Worm (Caenorhabditis elegans) whole organism, midembryonic: ENCODE results near the gene yju-2.

Experiments
- T22C8.4 ChIP-seq: fragments of 200-800 bp; sonication (Bioruptor generic); IDR thresholded peaks from 2 replicates; pipeline ENCODE4 v1.3.6; 2022; ENCODE audit warnings: missing genetic modification characterization, missing compliant biosample characterization
- cog-1 ChIP-seq: sonication (generic microtip); optimal IDR thresholded peaks from 2 replicates; lab custom pipeline; 2016; ENCODE audit warnings: missing genetic modification characterization, missing compliant biosample characterization
- flt-1 ChIP-seq: fragments of 200-800 bp; sonication (Bioruptor generic); IDR thresholded peaks from 2 replicates; pipeline ENCODE4 v1.3.6; 2022; ENCODE audit warnings: missing genetic modification characterization, missing compliant biosample characterization
- klf-2 ChIP-seq: fragments of 200-800 bp; sonication (Bioruptor generic); conservative IDR thresholded peaks from 2 replicates; pipeline ENCODE4 v1.3.6; 2022; ENCODE audit warnings: missing genetic modification reagents, missing genetic modification characterization, missing compliant biosample characterization
- med-1 ChIP-seq: sonication (generic microtip); optimal IDR thresholded peaks from 2 replicates; lab custom pipeline; 2017; ENCODE audit warnings: missing genetic modification characterization, mild to moderate bottlenecking, missing compliant biosample characterization, antibody characterized with exemption, missing genetic modification reagents; ENCODE audit not compliant: insufficient read depth
- ref-1 ChIP-seq: fragments of 200-800 bp; sonication (Bioruptor generic); conservative IDR thresholded peaks from 2 replicates; pipeline ENCODE4 v1.3.6; 2022; ENCODE audit warnings: missing genetic modification reagents, missing genetic modification characterization, missing compliant biosample characterization
- tab-1 ChIP-seq: fragments of 200-800 bp; sonication (Bioruptor generic); IDR thresholded peaks from 2 replicates; pipeline ENCODE4 v1.3.6; 2022; ENCODE audit warnings: missing genetic modification characterization, missing compliant biosample characterization
- ztf-23 ChIP-seq: fragments of 200-800 bp; sonication (Bioruptor generic); IDR thresholded peaks from 2 replicates; pipeline ENCODE4 v1.3.6; 2022; ENCODE audit warnings: missing genetic modification reagents, missing genetic modification characterization, missing compliant biosample characterization
- ztf-29 ChIP-seq: fragments of 200-800 bp; sonication (Bioruptor generic); IDR thresholded peaks from 2 replicates; pipeline ENCODE4 v1.3.6; 2022; ENCODE audit warnings: missing genetic modification reagents, missing genetic modification characterization, missing compliant biosample characterization

yju-2 gene

ce11 chrIII:7188300-7189052 lies 4.3 kb downstream of the yju-2 start, which contains the start of the genes F37C12.21 and F37C12.10:
Gene F37C12.21 (plus strand): TSS chrIII:7188357.
Gene F37C12.10 (minus strand): TSS chrIII:7188384.
- TF ChIP-seq ztf-23 (GFP tag; lab: Robert Waterston, UW) (no peak), ref-1 (no peak), med-1 (no peak), cog-1 (tag; lab: Kevin White, UChicago) (no peak), ztf-29 (GFP tag; lab: Robert Waterston, UW) (no peak), klf-2 (GFP tag; lab: Robert Waterston, UW) (no peak), flt-1 (no peak), tab-1 (no peak), T22C8.4 (no peak)

ce11 chrIII:7189581-7190128 lies 5.5 kb downstream of the yju-2 start, which contains the start of gene rps-21:
Gene rps-21 (minus strand): TSS chrIII:7189631.
- TF ChIP-seq flt-1, result 0 out of 2 replicates have a peak, but pooled peaks have one; percentile 4
- no peak for TF ChIP-seq med-1
- TF ChIP-seq ztf-29 (GFP tag; lab: Robert Waterston, UW), result no peak
- peak; percentile 34 for TF ChIP-seq cog-1 (tag; lab: Kevin White, UChicago)
- TF ChIP-seq ztf-23 (GFP tag; lab: Robert Waterston, UW), result peak; percentile 55; the same call in 1 of the 2 replicates

- no peak for TF ChIP-seq klf-2 (GFP tag; lab: Robert Waterston, UW)
- TF ChIP-seq T22C8.4, result no peak
- TF ChIP-seq ref-1, result no peak
- TF ChIP-seq cog-1 (tag; lab: Kevin White, UChicago), result no peak
- no peak for TF ChIP-seq med-1
- TF ChIP-seq ztf-29 (GFP tag; lab: Robert Waterston, UW), result no peak
- TF ChIP-seq tab-1, result no peak
- TF ChIP-seq flt-1, result no peak
- TF ChIP-seq ztf-23 (GFP tag; lab: Robert Waterston, UW), result no peak
Measured at ce11 chrIII:7192942-7193665, 9.0 kb downstream of the yju-2 start, which contains the start of gene mec-14. Gene mec-14 (minus strand): TSS chrIII:7192992.

- TF ChIP-seq ref-1 (no peak), tab-1 (no peak), flt-1 (no peak), ztf-29 (GFP tag; lab: Robert Waterston, UW) (no peak), cog-1 (tag; lab: Kevin White, UChicago) (no peak), ztf-23 (GFP tag; lab: Robert Waterston, UW) (no peak), med-1 (no peak), klf-2 (GFP tag; lab: Robert Waterston, UW) (no peak), T22C8.4 (no peak)
Measured at ce11 chrIII:7195325-7195724, 11.2 kb downstream of the yju-2 start, which contains the start of gene F37C12.18. Gene F37C12.18 (minus strand): TSS chrIII:7195425.

ce11 chrIII:7197973-7198372 lies 13.8 kb downstream of the yju-2 start, which contains the start of gene exos-9:
Gene exos-9 (minus strand): TSS chrIII:7198073.
- no peak for TF ChIP-seq ref-1
- TF ChIP-seq flt-1, result no peak
- no peak for TF ChIP-seq ztf-29 (GFP tag; lab: Robert Waterston, UW)
- TF ChIP-seq tab-1, result no peak
- TF ChIP-seq ztf-23 (GFP tag; lab: Robert Waterston, UW), result no peak
- TF ChIP-seq klf-2 (GFP tag; lab: Robert Waterston, UW), result no peak
- no peak for TF ChIP-seq med-1
- TF ChIP-seq T22C8.4, result no peak
- no peak for TF ChIP-seq cog-1 (tag; lab: Kevin White, UChicago)

- TF ChIP-seq flt-1, result peak; percentile 84
- TF ChIP-seq med-1, result no peak
- no peak for TF ChIP-seq ref-1
- peak; percentile 74 for TF ChIP-seq ztf-23 (GFP tag; lab: Robert Waterston, UW)
- no peak for TF ChIP-seq tab-1
- no peak; the same call in 1 of the 2 replicates for TF ChIP-seq T22C8.4
- TF ChIP-seq ztf-29 (GFP tag; lab: Robert Waterston, UW), result no peak
- TF ChIP-seq klf-2 (GFP tag; lab: Robert Waterston, UW), result peak; percentile 71; the same call in 1 of the 2 replicates
- peak; percentile 52 for TF ChIP-seq cog-1 (tag; lab: Kevin White, UChicago)
Measured at ce11 chrIII:7198838-7199237, 14.7 kb downstream of the yju-2 start, which contains the start of gene pfd-5. Gene pfd-5 (minus strand): TSS chrIII:7198884.

ce11 chrIII:7199467-7199866 lies 15.3 kb downstream of the yju-2 start:
- TF ChIP-seq klf-2 (GFP tag; lab: Robert Waterston, UW) (no peak), ztf-23 (GFP tag; lab: Robert Waterston, UW) (no peak), cog-1 (tag; lab: Kevin White, UChicago) (no peak), ref-1 (no peak), T22C8.4 (no peak), flt-1 (no peak), med-1 (no peak), tab-1 (no peak), ztf-29 (GFP tag; lab: Robert Waterston, UW) (no peak)

- no peak for TF ChIP-seq cog-1 (tag; lab: Kevin White, UChicago)
- peak; percentile 31; the same call in 1 of the 2 replicates for TF ChIP-seq ztf-29 (GFP tag; lab: Robert Waterston, UW)
Measured at ce11 chrIII:7201378-7202256, 17.5 kb downstream of the yju-2 start, which contains the start of gene dpy-31. Gene dpy-31 (plus strand): TSS chrIII:7202206.
